Worm (Caenorhabditis elegans): Measurements from ENCODE around the gene B0546.4.

B0546.4 gene

ce11 chrIV:3418741-3419140 lies 34.8 kb upstream of the B0546.4 start:
- TF ChIP-seq mcd-1 (GFP tag; IDR thresholded peaks at IDR 0.05): no peak
- TF ChIP-seq nhr-27 (tag; optimal IDR thresholded peaks at IDR 0.05): no peak
- no peak for TF ChIP-seq lsy-27 (tag; optimal IDR thresholded peaks at IDR 0.05; ENCODE audit: borderline replicate concordance, insufficient read depth)
- no peak for TF ChIP-seq akir-1 (GFP tag; optimal IDR thresholded peaks at IDR 0.05)
- no peak for TF ChIP-seq nfya-2 (GFP tag; IDR thresholded peaks at IDR 0.05)

DNA sequence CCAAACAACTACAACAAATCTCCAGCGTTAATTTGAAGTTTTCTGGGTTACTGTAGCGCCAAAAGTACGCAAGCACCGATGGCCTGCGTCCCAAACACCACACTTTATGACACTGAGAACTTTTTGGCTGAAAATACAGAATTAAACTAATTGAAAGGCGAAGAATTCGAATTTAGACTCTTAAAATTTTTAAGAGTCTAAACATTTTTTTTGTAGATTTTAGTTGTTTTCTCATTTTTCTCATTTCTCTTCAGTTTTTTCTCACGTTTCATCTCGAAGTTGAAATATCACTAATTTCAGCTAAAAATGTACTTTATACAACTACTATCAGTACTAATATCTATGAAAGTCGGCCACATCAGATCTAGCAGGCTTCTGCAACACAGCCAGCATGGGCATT lies 31.4 kb upstream of the B0546.4 start, which contains the start of gene lgc-9:
Gene lgc-9, plus strand, starts transcription at position 301 of the 400 bp plus-strand sequence.
- TF ChIP-seq mes-4 (tag; optimal IDR thresholded peaks at IDR 0.05) (no peak), mcd-1 (GFP tag; IDR thresholded peaks at IDR 0.05) (no peak), B0035.1 (tag; optimal IDR thresholded peaks at IDR 0.05) (no peak), aptf-3 (GFP tag; IDR thresholded peaks at IDR 0.05) (no peak), tbp1 (GFP tag; optimal IDR thresholded peaks at IDR 0.05) (no peak), ets-4 (GFP tag; optimal IDR thresholded peaks at IDR 0.05) (no peak), F55B11.4 (tag; optimal IDR thresholded peaks at IDR 0.05; ENCODE audit: borderline replicate concordance, insufficient read depth) (no peak), ceh-40 (GFP tag; IDR thresholded peaks at IDR 0.05) (no peak), mel-28 (tag; optimal IDR thresholded peaks at IDR 0.05; ENCODE audit: borderline replicate concordance) (no peak), ceh-100 (GFP tag; IDR thresholded peaks at IDR 0.05) (no peak), F22D6.2 (tag; optimal IDR thresholded peaks at IDR 0.05) (no peak), let-526 (GFP tag; IDR thresholded peaks at IDR 0.05) (no peak), repo-1 (tag; optimal IDR thresholded peaks at IDR 0.05) (no peak), madf-6 (GFP tag; IDR thresholded peaks at IDR 0.05) (no peak)

DNA sequence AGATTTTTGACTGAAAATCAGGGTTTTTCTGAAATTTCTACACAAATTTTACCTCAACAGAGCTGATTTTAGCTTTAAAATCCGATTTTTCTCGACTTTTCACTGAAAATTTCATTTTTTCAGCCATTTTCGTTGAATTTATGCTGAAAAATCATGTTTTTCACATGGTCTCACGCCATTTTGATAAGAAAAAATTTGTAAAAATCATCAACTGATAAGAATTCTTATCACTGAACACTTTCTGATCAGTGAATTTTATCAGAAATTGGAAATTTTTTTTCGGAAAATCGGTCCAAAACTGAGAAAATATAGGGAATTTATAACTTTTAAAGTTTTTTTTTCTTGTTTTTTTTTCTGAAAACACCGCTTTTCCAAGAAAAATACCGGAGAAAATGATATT lies 17.0 kb upstream of the B0546.4 start:
- no peak for TF ChIP-seq Y53G8AR.9 (GFP tag; conservative IDR thresholded peaks at IDR 0.05)
- TF ChIP-seq hlh-26 (GFP tag; conservative IDR thresholded peaks at IDR 0.05): no peak
- no peak for TF ChIP-seq F52B5.7 (tag; optimal IDR thresholded peaks at IDR 0.05)
- TF ChIP-seq F57A8.1 (GFP tag; optimal IDR thresholded peaks at IDR 0.05): no peak
- no peak for TF ChIP-seq ztf-25 (GFP tag; IDR thresholded peaks at IDR 0.05)
- no peak for TF ChIP-seq nhr-120 (GFP tag; IDR thresholded peaks at IDR 0.05)
- no peak for TF ChIP-seq nhr-179 (tag; optimal IDR thresholded peaks at IDR 0.05)
- TF ChIP-seq sptf-2 (GFP tag; optimal IDR thresholded peaks at IDR 0.05): no peak

DNA sequence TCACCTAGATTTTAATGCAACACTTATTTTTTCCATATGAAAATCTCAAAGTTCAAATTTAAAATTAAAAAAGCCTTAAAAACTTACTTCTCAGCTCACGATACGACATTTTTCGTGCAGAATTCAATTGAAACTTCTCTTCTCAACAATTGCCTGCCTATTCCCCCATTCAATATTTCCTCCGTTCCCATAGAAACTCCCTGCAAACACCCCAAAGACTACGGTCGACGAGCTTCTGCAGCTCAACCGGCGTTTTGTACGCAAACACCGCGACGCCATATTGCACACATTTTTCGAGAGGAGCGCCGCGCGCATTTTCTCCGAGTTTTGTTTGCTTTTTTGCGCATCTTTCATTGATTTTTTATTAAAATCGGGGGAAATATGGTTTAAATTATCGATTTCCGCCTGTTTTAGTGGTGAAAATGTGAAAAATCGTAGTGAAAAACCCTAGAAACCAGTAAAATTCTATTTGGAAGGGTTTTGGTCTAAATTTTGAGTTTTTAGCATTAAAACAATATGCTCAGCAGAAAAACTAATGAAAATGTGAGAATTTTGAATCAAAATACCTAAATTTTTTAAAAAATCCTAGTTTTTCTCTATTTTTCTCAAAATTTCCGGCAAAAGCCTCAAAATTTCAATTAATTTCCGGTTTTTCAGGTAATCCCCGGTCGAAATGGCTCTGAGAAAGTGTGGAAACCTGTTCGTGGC lies 15.2 kb upstream of the B0546.4 start, which contains the start of the genes dyf-3 and pdhb-1:
Gene dyf-3, minus strand, starts transcription at position 217 of the 708 bp plus-strand sequence.
Gene pdhb-1, plus strand, starts transcription at position 658 of the 708 bp plus-strand sequence.
- TF ChIP-seq chd-7 (tag; optimal IDR thresholded peaks at IDR 0.05) (no peak), snpc-3.4 (tag; optimal IDR thresholded peaks at IDR 0.05) (no peak), rec-8 (tag; optimal IDR thresholded peaks at IDR 0.05) (no peak), pha-4 (tag; optimal IDR thresholded peaks at IDR 0.05) (no peak), tlf-1 (GFP tag; optimal IDR thresholded peaks at IDR 0.05) (no peak), nhr-80 (tag; optimal IDR thresholded peaks at IDR 0.05) (no peak), ztf-18 (tag; optimal IDR thresholded peaks at IDR 0.05) (no peak), cebp-2 (GFP tag; IDR thresholded peaks at IDR 0.05) (no peak), madf-8 (GFP tag; conservative IDR thresholded peaks at IDR 0.05) (no peak), let-607 (tag; optimal IDR thresholded peaks at IDR 0.05) (no peak), efl-1 (GFP tag; optimal IDR thresholded peaks at IDR 0.05) (peak; percentile 34), dox-1 (GFP tag; IDR thresholded peaks at IDR 0.05) (peak; percentile 56; the same call in 1 of the 2 replicates), nhr-120 (GFP tag; IDR thresholded peaks at IDR 0.05) (no peak), Y53G8AR.9 (GFP tag; conservative IDR thresholded peaks at IDR 0.05) (no peak), lsl-1 (GFP tag; optimal IDR thresholded peaks at IDR 0.05) (peak; percentile 78), nfya-2 (GFP tag; IDR thresholded peaks at IDR 0.05) (no peak), ztf-6 (GFP tag; IDR thresholded peaks at IDR 0.05) (no peak), egl-18 (GFP tag; IDR thresholded peaks at IDR 0.05) (no peak), ceh-40 (GFP tag; IDR thresholded peaks at IDR 0.05) (no peak), atf-7 (tag; optimal IDR thresholded peaks at IDR 0.05) (no peak), hmg-1.2 (GFP tag; IDR thresholded peaks at IDR 0.05) (peak; percentile 25; the same call in 1 of the 2 replicates), sptf-2 (GFP tag; optimal IDR thresholded peaks at IDR 0.05) (no peak)

Data from whole organism, young adult.